Worm (Caenorhabditis elegans) whole organism, L3 larva: Measurements from ENCODE around the gene msp-38.

Experiments
- ceh-82 ChIP-seq: fragments of 150-350 bp; optimal IDR thresholded peaks from 2 replicates; lab custom pipeline; 2014; ENCODE audit warnings: missing biosample characterization, missing genetic modification characterization
- egl-27 ChIP-seq: sonication (generic microtip); optimal IDR thresholded peaks from 4 replicates; lab custom pipeline; 2017; ENCODE audit warnings: missing biosample characterization, missing genetic modification reagents, missing genetic modification characterization
- elt-1 ChIP-seq: fragments of 150-350 bp; optimal IDR thresholded peaks from 2 replicates; lab custom pipeline; 2014; ENCODE audit warnings: missing biosample characterization, missing genetic modification characterization
- jun-1 ChIP-seq: fragments of 150-350 bp; optimal IDR thresholded peaks from 2 replicates; lab custom pipeline; 2014; ENCODE audit warnings: missing biosample characterization, missing genetic modification reagents, missing genetic modification characterization
- lin-15B ChIP-seq: fragments of 150-350 bp; optimal IDR thresholded peaks from 2 replicates; lab custom pipeline; 2014; ENCODE audit warnings: missing biosample characterization, missing genetic modification characterization
- lin-39 ChIP-seq: fragments of 150-350 bp; optimal IDR thresholded peaks from 2 replicates; lab custom pipeline; 2018; ENCODE audit warnings: missing biosample characterization, missing genetic modification reagents, missing genetic modification characterization
- nhr-11 ChIP-seq: fragments of 150-350 bp; optimal IDR thresholded peaks from 2 replicates; lab custom pipeline; 2014; ENCODE audit warnings: missing biosample characterization, missing genetic modification characterization
- nhr-12 ChIP-seq: fragments of 150-350 bp; optimal IDR thresholded peaks from 2 replicates; lab custom pipeline; 2014; ENCODE audit warnings: missing biosample characterization, missing genetic modification characterization
- nhr-28 ChIP-seq: fragments of 150-350 bp; optimal IDR thresholded peaks from 2 replicates; lab custom pipeline; 2014; ENCODE audit warnings: missing biosample characterization, missing genetic modification characterization
- nhr-77 ChIP-seq: fragments of 150-350 bp; optimal IDR thresholded peaks from 2 replicates; lab custom pipeline; 2014; ENCODE audit warnings: missing biosample characterization, missing genetic modification characterization
- pha-4 ChIP-seq: fragments of 150-350 bp; optimal IDR thresholded peaks from 2 replicates; lab custom pipeline; 2014; ENCODE audit warnings: missing biosample characterization, missing genetic modification reagents, missing genetic modification characterization
- sea-2 ChIP-seq: fragments of 150-350 bp; sonication (generic microtip); optimal IDR thresholded peaks from 4 replicates; lab custom pipeline; 2014; ENCODE audit warnings: missing biosample characterization, missing genetic modification reagents, missing genetic modification characterization
- tbx-2 ChIP-seq: sonication (generic microtip); optimal IDR thresholded peaks from 2 replicates; lab custom pipeline; 2016; ENCODE audit warnings: mild to moderate bottlenecking, missing genetic modification characterization, missing compliant biosample characterization
- unc-62 ChIP-seq: fragments of 150-350 bp; sonication (generic microtip); optimal IDR thresholded peaks from 4 replicates; lab custom pipeline; 2014; ENCODE audit warnings: missing biosample characterization, missing genetic modification reagents, missing genetic modification characterization

ce11 chrIV:10110417-10110816, 33.1 kb downstream of the msp-38 start, which contains the start of gene egl-38:
- TF ChIP-seq tbx-2 (tag; lab: Kevin White, UChicago) (no peak), lin-39 (tag; lab: Kevin White, UChicago) (no peak), elt-1 (tag; lab: Kevin White, UChicago) (no peak), jun-1 (tag; lab: Kevin White, UChicago) (no peak), nhr-12 (tag; lab: Kevin White, UChicago) (no peak), nhr-11 (no peak), unc-62 (GFP tag; lab: Kevin White, UChicago) (no peak), egl-27 (tag; lab: Kevin White, UChicago) (no peak), pha-4 (no peak), nhr-28 (tag; lab: Kevin White, UChicago) (no peak), nhr-77 (no peak), ceh-82 (no peak), sea-2 (GFP tag; lab: Kevin White, UChicago) (no peak), lin-15B (tag; lab: Kevin White, UChicago) (no peak)
